Fruit fly (Drosophila melanogaster): ENCODE measurements around the gene CG15343.

dm6 chrX:8265261-8265660 is 8.3 kb downstream of the CG15343 start:
- no peak for TF ChIP-seq cnc (optimal IDR thresholded peaks at IDR 0.05)
- TF ChIP-seq bab1 (GFP tag; optimal IDR thresholded peaks at IDR 0.05) = peak; percentile 28
- TF ChIP-seq toe (GFP tag; optimal IDR thresholded peaks at IDR 0.05) = no peak
- TF ChIP-seq ovo (GFP tag; optimal IDR thresholded peaks at IDR 0.05) = no peak
- TF ChIP-seq tj (GFP tag; optimal IDR thresholded peaks at IDR 0.05) = no peak
- TF ChIP-seq Crg-1 (GFP tag; optimal IDR thresholded peaks at IDR 0.05) = no peak
- no peak for TF ChIP-seq CG14711 (tag; optimal IDR thresholded peaks at IDR 0.05)
- TF ChIP-seq Clk (GFP tag; optimal IDR thresholded peaks at IDR 0.05) = no peak
